Worm (Caenorhabditis elegans) whole organism, L1 larva: ENCODE results near the gene div-1.
A peak's percentile ranks its signal among the peaks of the same experiment; 100 is the strongest.

Experiments used
- C04F5.9 ChIP-seq: sonication (generic microtip); optimal IDR thresholded peaks from 2 replicates; lab custom pipeline; 2016; ENCODE audit warnings: missing genetic modification characterization, missing compliant biosample characterization
- C16A3.4 ChIP-seq: fragments of 150-350 bp; optimal IDR thresholded peaks from 2 replicates; lab custom pipeline; 2014; ENCODE audit warnings: missing biosample characterization, missing genetic modification characterization
- F16B12.6 ChIP-seq: fragments of 150-350 bp; optimal IDR thresholded peaks from 2 replicates; lab custom pipeline; 2014; ENCODE audit warnings: missing biosample characterization, missing genetic modification characterization
- Y116A8C.19 ChIP-seq: sonication (generic microtip); optimal IDR thresholded peaks from 2 replicates; lab custom pipeline; 2016; ENCODE audit warnings: missing compliant biosample characterization, missing genetic modification characterization, borderline replicate concordance
- aly-2 ChIP-seq: fragments of 150-350 bp; optimal IDR thresholded peaks from 2 replicates; lab custom pipeline; 2014; ENCODE audit warnings: missing biosample characterization, missing genetic modification characterization
- ama-1 ChIP-seq: fragments of 150-350 bp; optimal IDR thresholded peaks from 2 replicates; lab custom pipeline; 2014
- blmp-1 ChIP-seq: fragments of 150-350 bp; optimal IDR thresholded peaks from 2 replicates; lab custom pipeline; 2014; ENCODE audit warnings: missing biosample characterization, missing genetic modification characterization
- efl-1 ChIP-seq, 4 experiments: fragments of 150-350 bp; optimal IDR thresholded peaks in 3 of 4; peaks in 1 of 4; 1 replicate in 1 of 4; 2 replicates in 3 of 4; lab custom pipeline; 2014; ENCODE audit warnings: missing biosample characterization in 2 of 4, missing genetic modification characterization in 2 of 4, missing genetic modification reagents in 2 of 4
- egl-13 ChIP-seq: sonication (generic microtip); optimal IDR thresholded peaks from 2 replicates; lab custom pipeline; 2016; ENCODE audit warnings: missing genotype, missing genetic modification reagents, missing genetic modification characterization, missing compliant biosample characterization
- elt-3 ChIP-seq, 6 experiments: fragments of 150-350 bp in 1 of 6; sonication (generic microtip); optimal IDR thresholded peaks; 2 replicates each; lab custom pipeline; 2017 to 2018; ENCODE audit warnings: missing biosample characterization in 6 of 6, missing genetic modification characterization in 6 of 6, inconsistent platforms in 1 of 6
- ets-5 ChIP-seq: fragments of 200-800 bp; sonication (Bioruptor generic); IDR thresholded peaks from 2 replicates; pipeline ENCODE4 v1.3.6; 2022; ENCODE audit warnings: missing genetic modification characterization, missing compliant biosample characterization
- fkh-8 ChIP-seq: sonication (generic microtip); optimal IDR thresholded peaks from 2 replicates; lab custom pipeline; 2016; ENCODE audit warnings: mild to moderate bottlenecking, missing genetic modification characterization, missing compliant biosample characterization
- fos-1 ChIP-seq: fragments of 150-350 bp; optimal IDR thresholded peaks from 2 replicates; lab custom pipeline; 2014; ENCODE audit warnings: missing biosample characterization, missing genetic modification characterization
- grh-1 ChIP-seq: fragments of 200-800 bp; sonication (Bioruptor generic); IDR thresholded peaks from 2 replicates; pipeline ENCODE4 v1.3.6; 2022; ENCODE audit warnings: missing genetic modification reagents, missing genetic modification characterization, missing compliant biosample characterization
- hlh-4 ChIP-seq: sonication (generic microtip); optimal IDR thresholded peaks from 2 replicates; lab custom pipeline; 2016; ENCODE audit warnings: mild to moderate bottlenecking, missing genetic modification characterization, missing compliant biosample characterization
- hpl-2 ChIP-seq: fragments of 150-350 bp; optimal IDR thresholded peaks from 2 replicates; lab custom pipeline; 2014; ENCODE audit warnings: missing biosample characterization, missing genetic modification reagents, missing genetic modification characterization
- irx-1 ChIP-seq: sonication (generic microtip); optimal IDR thresholded peaks from 2 replicates; lab custom pipeline; 2016; ENCODE audit warnings: missing genetic modification characterization, missing compliant biosample characterization
- jun-1 ChIP-seq: fragments of 150-350 bp; optimal IDR thresholded peaks from 2 replicates; lab custom pipeline; 2014; ENCODE audit warnings: missing biosample characterization, missing genetic modification reagents, missing genetic modification characterization
- lin-39 ChIP-seq: fragments of 150-350 bp; optimal IDR thresholded peaks from 2 replicates; lab custom pipeline; 2014; ENCODE audit warnings: missing biosample characterization, missing genetic modification reagents, missing genetic modification characterization
- lir-3 ChIP-seq: sonication (generic microtip); optimal IDR thresholded peaks from 2 replicates; lab custom pipeline; 2016; ENCODE audit warnings: mild to moderate bottlenecking, missing genetic modification characterization, moderate library complexity, missing compliant biosample characterization; ENCODE audit not compliant: poor library complexity
- lsy-2 ChIP-seq, 2 experiments: fragments of 150-350 bp; optimal IDR thresholded peaks; 2 replicates each; lab custom pipeline; 2014; ENCODE audit warnings: missing biosample characterization in 2 of 2, missing genetic modification characterization in 2 of 2
- mdl-1 ChIP-seq, 2 experiments: fragments of 150-350 bp; optimal IDR thresholded peaks; 2 replicates each; lab custom pipeline; 2014 to 2017; ENCODE audit warnings: missing biosample characterization in 2 of 2, missing genetic modification characterization in 2 of 2, inconsistent platforms in 1 of 2
- mef-2 ChIP-seq: fragments of 150-350 bp; optimal IDR thresholded peaks from 2 replicates; lab custom pipeline; 2014; ENCODE audit warnings: missing biosample characterization, missing genetic modification characterization
- nhr-20 ChIP-seq: sonication (generic microtip); optimal IDR thresholded peaks from 2 replicates; lab custom pipeline; 2016; ENCODE audit warnings: mild to moderate bottlenecking, missing genetic modification characterization, missing compliant biosample characterization
- nhr-28 ChIP-seq: fragments of 150-350 bp; optimal IDR thresholded peaks from 2 replicates; lab custom pipeline; 2014; ENCODE audit warnings: missing biosample characterization, missing genetic modification characterization
- nhr-47 ChIP-seq: sonication (generic microtip); optimal IDR thresholded peaks from 2 replicates; lab custom pipeline; 2016; ENCODE audit warnings: mild to moderate bottlenecking, missing genetic modification characterization, moderate library complexity, missing compliant biosample characterization
- nhr-71 ChIP-seq: sonication (generic microtip); optimal IDR thresholded peaks from 2 replicates; lab custom pipeline; 2016; ENCODE audit warnings: mild to moderate bottlenecking, missing genetic modification characterization, moderate library complexity, missing compliant biosample characterization
- nhr-76 ChIP-seq: sonication (generic microtip); optimal IDR thresholded peaks from 2 replicates; lab custom pipeline; 2017; ENCODE audit warnings: missing biosample characterization, missing genetic modification characterization
- nhr-85 ChIP-seq: sonication (generic microtip); peaks from one replicate; lab custom pipeline; 2016; ENCODE audit warnings: missing genetic modification characterization, inconsistent platforms, missing compliant biosample characterization
- nhr-90 ChIP-seq: sonication (generic microtip); optimal IDR thresholded peaks from 2 replicates; lab custom pipeline; 2016; ENCODE audit warnings: mild to moderate bottlenecking, missing genetic modification characterization, missing compliant biosample characterization; ENCODE audit not compliant: poor library complexity
- pax-3 ChIP-seq: fragments of 200-800 bp; sonication (Bioruptor generic); optimal IDR thresholded peaks from 2 replicates; lab custom pipeline; 2018; ENCODE audit warnings: mild to moderate bottlenecking, missing genetic modification characterization, moderate library complexity, missing compliant biosample characterization
- skn-1 ChIP-seq: fragments of 150-350 bp; optimal IDR thresholded peaks from 2 replicates; lab custom pipeline; 2014; ENCODE audit warnings: missing biosample characterization, missing genetic modification characterization
- snpc-4 ChIP-seq: fragments of 150-350 bp; optimal IDR thresholded peaks from 2 replicates; lab custom pipeline; 2014; ENCODE audit warnings: missing biosample characterization, missing genetic modification characterization
- snu-23 ChIP-seq: sonication (generic microtip); optimal IDR thresholded peaks from 2 replicates; lab custom pipeline; 2016; ENCODE audit warnings: missing genetic modification characterization, missing compliant biosample characterization
- tlp-1 ChIP-seq: fragments of 150-350 bp; optimal IDR thresholded peaks from 2 replicates; lab custom pipeline; 2014; ENCODE audit warnings: missing biosample characterization, missing genetic modification characterization
- unc-98 ChIP-seq: fragments of 200-800 bp; sonication (Bioruptor generic); IDR thresholded peaks from 2 replicates; pipeline ENCODE4 v1.3.6; 2022; ENCODE audit warnings: missing genetic modification characterization, missing compliant biosample characterization
- ztf-11 ChIP-seq, 2 experiments: sonication (generic microtip); optimal IDR thresholded peaks; 2 replicates each; lab custom pipeline; 2016 to 2017; ENCODE audit warnings: missing genetic modification characterization in 2 of 2, missing biosample characterization in 1 of 2, missing compliant biosample characterization in 1 of 2
- ztf-4 ChIP-seq: fragments of 150-350 bp; optimal IDR thresholded peaks from 2 replicates; lab custom pipeline; 2014; ENCODE audit warnings: missing biosample characterization, missing genetic modification characterization

div-1 gene

DNA sequence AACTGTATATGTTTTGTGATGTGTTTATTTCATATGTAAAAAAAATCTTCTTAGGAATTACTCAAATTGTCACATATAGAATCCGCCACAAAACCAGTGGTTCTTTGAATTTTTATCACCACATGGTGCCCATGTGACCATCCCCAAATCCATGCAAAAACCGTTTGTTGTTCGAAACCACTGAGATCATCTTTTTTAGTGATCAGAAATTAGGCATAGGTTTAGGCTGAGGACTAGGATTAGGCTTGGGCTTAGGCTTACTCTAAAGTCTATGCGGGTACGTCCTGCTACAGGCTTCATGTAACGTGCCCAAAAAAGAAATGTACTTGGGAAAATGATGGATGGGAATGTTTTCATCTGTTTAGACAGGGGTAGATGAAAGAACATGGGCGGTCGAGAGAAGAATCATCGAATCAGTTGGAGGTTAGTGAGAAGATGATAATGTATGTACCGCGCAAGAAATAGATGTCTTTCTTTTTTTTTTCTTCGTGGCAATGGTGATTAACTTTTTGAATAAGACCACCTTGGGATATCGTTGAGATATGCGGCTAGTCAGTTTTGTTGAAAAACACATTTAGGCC is 12.0 kb downstream of the div-1 start (continued):
- TF ChIP-seq ets-5 (GFP tag; lab: Robert Waterston, UW) (no peak), hlh-4 (tag; lab: Kevin White, UChicago) (no peak), pax-3 (tag; lab: Kevin White, UChicago) (no peak), egl-13 (tag; lab: Kevin White, UChicago) (no peak), lin-39 (no peak), nhr-20 (peak; percentile 27), skn-1 (tag; lab: Kevin White, UChicago) (no peak), blmp-1 (tag; lab: Kevin White, UChicago) (peak; percentile 62), unc-98 (GFP tag; lab: Robert Waterston, UW) (no peak), nhr-47 (tag; lab: Kevin White, UChicago) (no peak), aly-2 (no peak), nhr-76 (tag; lab: Kevin White, UChicago) (no peak), nhr-71 (tag; lab: Kevin White, UChicago) (peak; percentile 37), jun-1 (tag; lab: Kevin White, UChicago) (no peak), fos-1 (tag; lab: Kevin White, UChicago) (no peak), Y116A8C.19 (no peak), fkh-8 (tag; lab: Kevin White, UChicago) (no peak), elt-3 (tag; optimal IDR thresholded peaks at IDR 0.05; lab: Kevin White, UChicago) (peak in 2 of 6 experiments; percentile 19 to 79), C16A3.4 (no peak), mef-2 (tag; lab: Kevin White, UChicago) (no peak)

DNA sequence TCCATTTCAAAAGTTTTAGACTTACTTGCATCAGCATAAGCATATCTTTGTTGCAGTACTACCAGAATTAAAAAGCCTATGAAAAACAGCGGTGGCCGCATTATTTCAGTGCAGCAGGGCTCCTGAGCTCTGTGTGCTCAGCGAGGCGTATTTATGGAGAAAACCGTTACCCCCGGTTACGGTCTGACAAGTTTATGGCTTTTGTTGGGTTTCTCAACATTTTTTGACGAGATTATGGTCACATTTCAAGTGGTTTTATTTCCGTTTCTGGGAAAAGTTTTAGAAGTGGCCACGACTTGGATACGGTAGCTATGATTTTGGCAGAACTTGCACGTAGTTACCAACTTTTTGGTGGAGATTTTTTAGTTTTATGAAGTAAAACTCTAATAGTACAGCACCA is 14.4 kb downstream of the div-1 start, which contains the start of gene paml-1:
paml-1 (minus strand) TSS at position 101 of the 400 bp plus-strand sequence.
- TF ChIP-seq lsy-2 (tag; optimal IDR thresholded peaks at IDR 0.05; lab: Kevin White, UChicago) (no peak), nhr-85 (tag; lab: Kevin White, UChicago) (peak; percentile 40)

DNA sequence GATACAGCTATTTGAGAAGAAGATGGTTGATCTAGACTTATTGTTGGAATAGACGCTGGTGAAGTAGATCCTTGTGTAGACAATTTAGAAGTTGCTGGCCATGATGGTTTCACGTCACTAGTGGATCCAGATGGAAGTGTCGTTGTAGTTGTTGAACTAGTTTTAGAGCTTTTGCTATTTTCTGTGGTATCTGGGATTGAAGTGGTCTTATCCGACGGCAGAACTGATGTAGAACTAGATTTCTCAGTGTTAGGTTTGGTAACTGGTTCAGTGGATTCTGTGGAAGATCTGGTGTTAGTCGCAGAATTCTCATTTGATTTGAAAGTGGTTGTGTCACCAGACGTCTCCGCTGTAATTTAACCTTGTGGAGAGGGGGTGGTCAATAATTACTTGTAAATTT is 16.7 kb downstream of the div-1 start:
- TF ChIP-seq grh-1 (GFP tag; lab: Robert Waterston, UW) (no peak), nhr-90 (tag; lab: Kevin White, UChicago) (no peak), fos-1 (tag; lab: Kevin White, UChicago) (no peak), nhr-20 (no peak), tlp-1 (tag; lab: Kevin White, UChicago) (no peak), ztf-11 (tag; optimal IDR thresholded peaks at IDR 0.05; lab: Kevin White, UChicago) (no peak), snu-23 (no peak), efl-1 (optimal IDR thresholded peaks at IDR 0.05; lab: Kevin White, UChicago) (no peak), efl-1 (GFP tag; optimal IDR thresholded peaks at IDR 0.05 in 1 of 2; lab: Kevin White, UChicago) (no peak), hlh-4 (tag; lab: Kevin White, UChicago) (no peak), irx-1 (tag; lab: Kevin White, UChicago) (no peak), mdl-1 (tag; optimal IDR thresholded peaks at IDR 0.05; lab: Kevin White, UChicago) (no peak), snpc-4 (no peak), F16B12.6 (tag; lab: Kevin White, UChicago) (no peak), ztf-4 (tag; lab: Kevin White, UChicago) (no peak), C04F5.9 (tag; lab: Kevin White, UChicago) (no peak), nhr-76 (tag; lab: Kevin White, UChicago) (no peak), mef-2 (tag; lab: Kevin White, UChicago) (no peak), hpl-2 (no peak), ama-1 (lab: Kevin White, UChicago) (no peak)

DNA sequence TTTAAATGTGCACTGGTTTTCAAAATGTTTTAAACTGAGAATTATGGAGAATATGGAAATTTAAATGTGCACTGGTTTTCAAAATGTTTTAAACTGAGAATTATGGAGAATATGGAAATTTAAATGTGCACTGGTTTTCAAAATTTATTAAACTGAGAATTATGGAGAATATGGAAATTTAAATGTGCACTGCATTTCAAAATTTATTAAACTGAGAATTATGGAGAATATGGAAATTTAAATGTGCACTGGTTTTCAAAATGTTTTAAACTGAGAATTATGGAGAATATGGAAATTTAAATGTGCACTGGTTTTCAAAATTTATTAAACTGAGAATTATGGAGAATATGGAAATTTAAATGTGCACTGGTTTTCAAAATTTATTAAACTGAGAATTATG is 23.3 kb downstream of the div-1 start:
- TF ChIP-seq lir-3 (tag; lab: Kevin White, UChicago) (peak; percentile 79), nhr-28 (tag; lab: Kevin White, UChicago) (peak; percentile 47)
- TF ChIP-seq, all 84 proteins: peak for 2; not testable (repeated sequence) for 82
